Worm (Caenorhabditis elegans): ENCODE measurements around the gene F53H4.4.
A peak's percentile ranks its signal among the peaks of the same experiment; 100 is the strongest.

The F53H4.4 gene

DNA sequence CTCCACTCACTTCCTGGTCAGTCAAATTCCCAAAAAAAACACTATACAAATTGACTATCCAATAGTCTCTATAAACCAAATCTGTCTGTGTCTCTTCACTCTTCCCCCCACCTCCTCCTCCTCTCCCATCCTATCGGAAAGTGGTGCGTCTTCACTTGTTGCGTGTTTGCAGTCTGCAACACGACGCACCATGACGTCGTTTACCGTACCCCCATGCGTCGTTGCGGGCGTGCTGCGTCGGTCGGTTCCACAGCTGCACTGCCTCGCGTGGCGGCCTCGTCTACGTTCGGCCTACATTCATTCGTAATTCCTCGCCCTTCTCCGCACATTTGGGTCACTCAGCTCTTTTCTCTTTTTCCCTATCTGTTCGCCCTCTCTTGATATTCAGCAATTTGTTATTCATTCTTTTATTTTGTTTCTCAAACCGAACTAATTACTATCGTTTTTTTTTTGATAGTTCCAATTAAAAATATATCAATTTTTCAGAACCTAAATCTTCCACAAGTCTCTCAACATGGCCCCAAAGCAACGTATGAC lies 25.0 kb upstream of the F53H4.4 start, which contains the start of gene serp-1.1 (continued):
- TF ChIP-seq saeg-2 (GFP tag; IDR thresholded peaks at IDR 0.05) (peak; percentile 98), egl-27 (tag; optimal IDR thresholded peaks at IDR 0.05) (peak; percentile 85), ceh-82 (tag; optimal IDR thresholded peaks at IDR 0.05) (no peak), nhr-77 (tag; optimal IDR thresholded peaks at IDR 0.05) (peak; percentile 98), tag-97 (GFP tag; IDR thresholded peaks at IDR 0.05) (no peak), rbr-2 (tag; optimal IDR thresholded peaks at IDR 0.05) (peak; percentile 98), ctbp-1 (GFP tag; IDR thresholded peaks at IDR 0.05) (peak; percentile 98), T26A8.4 (GFP tag; IDR thresholded peaks at IDR 0.05) (peak; percentile 98), ceh-32 (tag; optimal IDR thresholded peaks at IDR 0.05; ENCODE audit: poor library complexity) (peak; percentile 82), lin-38 (GFP tag; IDR thresholded peaks at IDR 0.05) (peak; percentile 93), ceh-20 (GFP tag; IDR thresholded peaks at IDR 0.05) (peak; percentile 99)

DNA sequence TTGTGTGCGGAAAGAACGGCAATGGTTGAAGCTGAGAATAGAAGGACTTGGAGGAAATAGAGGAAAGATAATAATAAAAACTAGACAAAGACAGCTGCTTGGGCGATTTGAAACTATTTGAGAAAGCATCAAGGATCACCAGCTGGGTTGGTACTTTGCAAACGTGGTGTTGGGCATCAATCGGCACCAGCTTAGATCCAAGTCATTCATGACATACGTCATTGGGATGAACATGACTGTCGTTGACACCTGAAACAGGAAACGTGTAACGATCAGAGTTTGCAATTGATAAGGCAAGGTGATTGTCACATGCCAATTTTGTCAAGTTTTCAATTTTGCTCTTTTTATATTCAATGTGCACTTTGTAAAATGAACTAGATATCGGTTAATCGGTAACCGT lies 23.7 kb upstream of the F53H4.4 start:
- TF ChIP-seq pqm-1 (tag; optimal IDR thresholded peaks at IDR 0.05) (peak; percentile 50), egl-43 (GFP tag; IDR thresholded peaks at IDR 0.05) (no peak), Y105C5A.15 (GFP tag; IDR thresholded peaks at IDR 0.05) (0 out of 2 replicates have a peak, but pooled peaks have one; percentile 31), nhr-77 (tag; optimal IDR thresholded peaks at IDR 0.05) (peak; percentile 63), daf-16 (GFP tag; optimal IDR thresholded peaks at IDR 0.05) (peak in 1 of 2 experiments; percentile 70), daf-16 (tag; optimal IDR thresholded peaks at IDR 0.05) (peak; percentile 52), ceh-20 (GFP tag; IDR thresholded peaks at IDR 0.05) (no peak), dmd-6 (GFP tag; IDR thresholded peaks at IDR 0.05) (peak; percentile 99), spr-1 (tag; optimal IDR thresholded peaks at IDR 0.05) (peak; percentile 38), mxl-2 (GFP tag; conservative IDR thresholded peaks at IDR 0.05) (peak; percentile 38; the same call in 1 of the 2 replicates), mxl-3 (GFP tag; optimal IDR thresholded peaks at IDR 0.05) (peak; percentile 66), ceh-28 (tag; optimal IDR thresholded peaks at IDR 0.05) (no peak), php-3 (GFP tag; IDR thresholded peaks at IDR 0.05) (no peak), lin-38 (GFP tag; IDR thresholded peaks at IDR 0.05) (no peak), cey-2 (tag; optimal IDR thresholded peaks at IDR 0.05; ENCODE audit: borderline replicate concordance, insufficient read depth) (no peak), lsy-2 (tag; optimal IDR thresholded peaks at IDR 0.05) (peak in 1 of 2 experiments; percentile 63), nhr-42 (GFP tag; IDR thresholded peaks at IDR 0.05) (peak; percentile 18; the same call in 1 of the 2 replicates), ceh-62 (tag; optimal IDR thresholded peaks at IDR 0.05) (no peak), arid-1 (GFP tag; conservative IDR thresholded peaks at IDR 0.05) (0 out of 2 replicates have a peak, but pooled peaks have one; percentile 21), nhr-10 (tag; optimal IDR thresholded peaks at IDR 0.05) (peak; percentile 53), jun-1 (tag; optimal IDR thresholded peaks at IDR 0.05) (no peak), ceh-32 (tag; optimal IDR thresholded peaks at IDR 0.05; ENCODE audit: poor library complexity) (no peak), T20F7.1 (GFP tag; optimal IDR thresholded peaks at IDR 0.05) (peak; percentile 77), daf-19 (GFP tag; conservative IDR thresholded peaks at IDR 0.05) (no peak), mes-2 (tag; optimal IDR thresholded peaks at IDR 0.05; ENCODE audit: poor library complexity, severe bottlenecking) (peak; percentile 34), pha-4 (GFP tag; IDR thresholded peaks at IDR 0.05) (peak; percentile 52; the same call in 1 of the 2 replicates), pha-4 (tag; optimal IDR thresholded peaks at IDR 0.05) (no peak), dve-1 (tag; optimal IDR thresholded peaks at IDR 0.05; ENCODE audit: insufficient read depth) (peak; percentile 63), set-16 (GFP tag; IDR thresholded peaks at IDR 0.05) (no peak), D1046.2 (GFP tag; IDR thresholded peaks at IDR 0.05) (no peak), tra-1 (GFP tag; IDR thresholded peaks at IDR 0.05) (peak; percentile 83), lin-15B (tag; optimal IDR thresholded peaks at IDR 0.05) (no peak), T26A8.4 (GFP tag; IDR thresholded peaks at IDR 0.05) (peak; percentile 78), mdl-1 (tag; optimal IDR thresholded peaks at IDR 0.05) (peak in 1 of 2 experiments; percentile 44), hlh-30 (tag; optimal IDR thresholded peaks at IDR 0.05; ENCODE audit: insufficient read depth) (peak; percentile 64), nhr-28 (tag; optimal IDR thresholded peaks at IDR 0.05) (peak; percentile 46), hlh-11 (tag; optimal IDR thresholded peaks at IDR 0.05) (peak; percentile 89), madf-5 (GFP tag; IDR thresholded peaks at IDR 0.05) (no peak), dpl-1 (GFP tag; optimal IDR thresholded peaks at IDR 0.05) (peak; percentile 24), hmg-1.1 (GFP tag; IDR thresholded peaks at IDR 0.05) (no peak), nhr-48 (tag; optimal IDR thresholded peaks at IDR 0.05) (peak; percentile 90), Y75B8A.6 (GFP tag; IDR thresholded peaks at IDR 0.05) (no peak)
